Fruit fly (Drosophila melanogaster) whole organism, pupa: ENCODE measurements around the gene Cox17.

Experiments
- CG12605 ChIP-seq: fragments of 200-800 bp; sonication (Bioruptor generic); IDR thresholded peaks from 2 replicates; pipeline ENCODE4 v1.3.6; 2022; ENCODE audit warnings: missing biosample characterization, missing genetic modification characterization
- CG13204 ChIP-seq: fragments of 200-800 bp; sonication (Bioruptor generic); optimal IDR thresholded peaks from 2 replicates; lab custom pipeline; 2018; ENCODE audit warnings: missing biosample characterization, mild to moderate bottlenecking, missing genetic modification characterization, moderate library complexity
- CG14655 ChIP-seq: fragments of 200-800 bp; sonication (Bioruptor generic); optimal IDR thresholded peaks from 3 replicates; lab custom pipeline; 2017; ENCODE audit warnings: mild to moderate bottlenecking, missing biosample characterization, missing genetic modification reagents, missing genetic modification characterization
- CG15710 ChIP-seq: fragments of 200-800 bp; sonication (Bioruptor generic); optimal IDR thresholded peaks from 2 replicates; lab custom pipeline; 2018; ENCODE audit warnings: missing biosample characterization, mild to moderate bottlenecking, missing genetic modification characterization, moderate library complexity
- CG34367 ChIP-seq: fragments of 200-800 bp; sonication (Bioruptor generic); optimal IDR thresholded peaks from 2 replicates; lab custom pipeline; 2018; ENCODE audit warnings: missing biosample characterization, mild to moderate bottlenecking, missing genetic modification characterization
- CG4496 ChIP-seq: fragments of 200-800 bp; sonication (Bioruptor generic); IDR thresholded peaks from 3 replicates; pipeline ENCODE4 v1.3.6; 2022; ENCODE audit warnings: missing biosample characterization, missing genetic modification characterization
- CG8159 ChIP-seq: fragments of 200-800 bp; sonication (Bioruptor generic); optimal IDR thresholded peaks from 3 replicates; lab custom pipeline; 2018; ENCODE audit warnings: missing biosample characterization, mild to moderate bottlenecking, missing genetic modification characterization, moderate library complexity
- CG9948 ChIP-seq: fragments of 200-800 bp; sonication (Bioruptor generic); optimal IDR thresholded peaks from 2 replicates; lab custom pipeline; 2018; ENCODE audit warnings: missing biosample characterization, mild to moderate bottlenecking, missing genetic modification characterization, moderate library complexity
- D1 ChIP-seq: fragments of 200-800 bp; sonication (Bioruptor generic); optimal IDR thresholded peaks from 2 replicates; lab custom pipeline; 2018; ENCODE audit warnings: missing biosample characterization, mild to moderate bottlenecking, missing genetic modification characterization, moderate library complexity
- EcR ChIP-seq: fragments of 200-800 bp; sonication (Bioruptor generic); optimal IDR thresholded peaks from 3 replicates; lab custom pipeline; 2019; ENCODE audit warnings: missing biosample characterization, missing genetic modification characterization, mild to moderate bottlenecking, moderate library complexity, missing genetic modification reagents
- Pif1B ChIP-seq: fragments of 200-800 bp; sonication (Bioruptor generic); optimal IDR thresholded peaks from 3 replicates; lab custom pipeline; 2016; ENCODE audit warnings: missing biosample characterization, missing genetic modification characterization
- Snoo ChIP-seq: fragments of 200-800 bp; sonication (Bioruptor generic); optimal IDR thresholded peaks from 3 replicates; lab custom pipeline; 2017; ENCODE audit warnings: missing biosample characterization, mild to moderate bottlenecking, missing genetic modification characterization, inconsistent platforms
- rn ChIP-seq: fragments of 200-800 bp; sonication (Bioruptor generic); IDR thresholded peaks from 2 replicates; pipeline ENCODE4 v1.3.6; 2022; ENCODE audit warnings: missing biosample characterization, missing genetic modification characterization

dm6 chrX:15076038-15076575, 8.4 kb downstream of the Cox17 start, which contains the start of gene Lsd-2:
- TF ChIP-seq CG8159 (tag; lab: Kevin White, UChicago) (peak; percentile 42), CG12605 (GFP tag; lab: Robert Waterston, UW) (peak; percentile 50; the same call in 1 of the 2 replicates), CG14655 (peak; percentile 40), CG9948 (no peak), Snoo (tag; lab: Kevin White, UChicago) (peak; percentile 12), D1 (tag; lab: Kevin White, UChicago) (no peak), CG13204 (GFP tag; lab: Kevin White, UChicago) (peak; percentile 4), Pif1B (GFP tag; lab: Kevin White, UChicago) (peak; percentile 37), CG34367 (tag; lab: Kevin White, UChicago) (peak; percentile 30), EcR (GFP tag; lab: Kevin White, UChicago) (no peak), rn (GFP tag; lab: Robert Waterston, UW) (no peak), CG15710 (peak; percentile 9), CG4496 (GFP tag; lab: Robert Waterston, UW) (peak; percentile 53; the same call in 2 of the 3 replicates)
